Fruit fly (Drosophila melanogaster) whole organism, embryonic: Measurements from ENCODE around the gene Pc.
A peak's percentile ranks its signal among the peaks of the same experiment; 100 is the strongest.

Source experiments
- CG1024 ChIP-seq: fragments of 200-800 bp; sonication (Bioruptor generic); IDR thresholded peaks from 2 replicates; pipeline ENCODE4 v1.3.6; 2022; ENCODE audit warnings: missing biosample characterization, missing genetic modification characterization
- CG11085 ChIP-seq: fragments of 200-800 bp; sonication (Bioruptor generic); IDR thresholded peaks from 2 replicates; pipeline ENCODE4 v1.3.6; 2022; ENCODE audit warnings: missing biosample characterization, missing genetic modification characterization
- CG13296 ChIP-seq: fragments of 200-800 bp; sonication (Bioruptor generic); optimal IDR thresholded peaks from 3 replicates; lab custom pipeline; 2018; ENCODE audit warnings: missing biosample characterization, mild to moderate bottlenecking, missing genetic modification characterization
- CG15011 ChIP-seq: fragments of 200-800 bp; sonication (Bioruptor generic); optimal IDR thresholded peaks from 3 replicates; lab custom pipeline; 2018; ENCODE audit warnings: missing biosample characterization, mild to moderate bottlenecking, missing genetic modification characterization
- CG1603 ChIP-seq: fragments of 200-800 bp; sonication (Bioruptor generic); optimal IDR thresholded peaks from 2 replicates; lab custom pipeline; 2019; ENCODE audit warnings: missing biosample characterization, mild to moderate bottlenecking, missing genetic modification characterization, moderate library complexity
- CG16813 ChIP-seq: fragments of 200-800 bp; sonication (Bioruptor generic); IDR thresholded peaks from 3 replicates; pipeline ENCODE4 v1.3.6; 2022; ENCODE audit warnings: missing biosample characterization, missing genetic modification characterization; ENCODE audit not compliant: partially characterized antibody
- CG16863 ChIP-seq: fragments of 200-800 bp; sonication (Bioruptor generic); optimal IDR thresholded peaks from 3 replicates; lab custom pipeline; 2016; ENCODE audit warnings: missing biosample characterization, missing genetic modification characterization
- CG17361 ChIP-seq: fragments of 200-800 bp; sonication (Bioruptor generic); IDR thresholded peaks from 3 replicates; pipeline ENCODE4 v1.3.6; 2022; ENCODE audit warnings: missing biosample characterization, missing genetic modification characterization
- CG32532 ChIP-seq: fragments of 200-800 bp; sonication (Bioruptor generic); IDR thresholded peaks from 2 replicates; pipeline ENCODE4 v1.3.6; 2022; ENCODE audit warnings: missing biosample characterization, missing genetic modification characterization
- CG6791 ChIP-seq: fragments of 200-800 bp; sonication (Bioruptor generic); IDR thresholded peaks from 3 replicates; pipeline ENCODE4 v1.3.6; 2022; ENCODE audit warnings: missing biosample characterization, missing genetic modification characterization; ENCODE audit not compliant: partially characterized antibody
- CG7556 ChIP-seq: fragments of 200-800 bp; sonication (Bioruptor generic); optimal IDR thresholded peaks from 2 replicates; lab custom pipeline; 2017; ENCODE audit warnings: missing biosample characterization, mild to moderate bottlenecking, missing genetic modification characterization
- CG7745 ChIP-seq: fragments of 200-800 bp; sonication (Bioruptor generic); optimal IDR thresholded peaks from 2 replicates; lab custom pipeline; 2018; ENCODE audit warnings: missing biosample characterization, mild to moderate bottlenecking, missing genetic modification characterization, moderate library complexity
- CG7839 ChIP-seq: fragments of 200-800 bp; sonication (Bioruptor generic); optimal IDR thresholded peaks from 3 replicates; lab custom pipeline; 2018; ENCODE audit warnings: missing biosample characterization, mild to moderate bottlenecking, missing genetic modification characterization, moderate library complexity
- CTCF ChIP-seq: fragments of 200-800 bp; sonication (Bioruptor generic); optimal IDR thresholded peaks from 2 replicates; lab custom pipeline; 2017; ENCODE audit warnings: missing biosample characterization, mild to moderate bottlenecking, missing genetic modification characterization, moderate library complexity
- Deaf1 ChIP-seq: fragments of 200-800 bp; optimal IDR thresholded peaks from 3 replicates; lab custom pipeline; 2019; ENCODE audit warnings: missing biosample characterization, mild to moderate bottlenecking, missing genetic modification characterization, moderate library complexity
- Dfd ChIP-seq, 2 experiments: fragments of >200 bp; optimal IDR thresholded peaks; 2 replicates each; lab custom pipeline; 2017; ENCODE audit warnings: missing biosample characterization in 2 of 2, missing genetic modification characterization in 2 of 2
- Dll ChIP-seq: fragments of 200-800 bp; sonication (Bioruptor generic); IDR thresholded peaks from 4 replicates; pipeline ENCODE4 v1.3.6; 2022; ENCODE audit warnings: missing biosample characterization, missing genetic modification characterization; ENCODE audit not compliant: partially characterized antibody
- E2f2 ChIP-seq: fragments of 200-800 bp; sonication (Bioruptor generic); IDR thresholded peaks from 2 replicates; pipeline ENCODE4 v1.3.6; 2022; ENCODE audit warnings: missing biosample characterization, missing genetic modification characterization
- Ets65A ChIP-seq: fragments of 200-800 bp; sonication (Bioruptor generic); peaks from one replicate; lab custom pipeline; 2016; ENCODE audit warnings: missing biosample characterization, missing genetic modification characterization
- H15 ChIP-seq: fragments of 200-800 bp; sonication (Bioruptor generic); IDR thresholded peaks from 3 replicates; pipeline ENCODE4 v1.3.6; 2022; ENCODE audit warnings: missing biosample characterization, missing genetic modification characterization
- H2.0 ChIP-seq: fragments of 200-800 bp; sonication (Bioruptor generic); IDR thresholded peaks from 2 replicates; pipeline ENCODE4 v1.3.6; 2022; ENCODE audit warnings: missing biosample characterization, missing genetic modification characterization
- HHEX ChIP-seq: fragments of 200-800 bp; sonication (Bioruptor generic); optimal IDR thresholded peaks from 3 replicates; lab custom pipeline; 2017; ENCODE audit warnings: missing biosample characterization, mild to moderate bottlenecking, missing genetic modification characterization, missing genetic modification reagents
- Mad ChIP-seq: fragments of 200-800 bp; sonication (Bioruptor generic); optimal IDR thresholded peaks from 2 replicates; lab custom pipeline; 2016; ENCODE audit warnings: missing biosample characterization, missing genetic modification characterization
- Med ChIP-seq: fragments of 200-800 bp; sonication (Bioruptor generic); peaks from one replicate; lab custom pipeline; 2016; ENCODE audit warnings: missing biosample characterization, missing genetic modification characterization, mild to moderate bottlenecking, inconsistent platforms, moderate library complexity
- Meics ChIP-seq: fragments of 200-800 bp; sonication (Bioruptor generic); optimal IDR thresholded peaks from 2 replicates; lab custom pipeline; 2017; ENCODE audit warnings: missing biosample characterization, mild to moderate bottlenecking, missing genetic modification characterization
- NC2β ChIP-seq: fragments of 200-800 bp; sonication (Bioruptor generic); optimal IDR thresholded peaks from 2 replicates; lab custom pipeline; 2016; ENCODE audit warnings: missing biosample characterization, missing genetic modification characterization
- Nf-YC ChIP-seq: fragments of 200-800 bp; optimal IDR thresholded peaks from 3 replicates; lab custom pipeline; 2019; ENCODE audit warnings: missing biosample characterization, mild to moderate bottlenecking, missing genetic modification characterization, moderate library complexity
- PHDP ChIP-seq: fragments of 200-800 bp; sonication (Bioruptor generic); optimal IDR thresholded peaks from 3 replicates; lab custom pipeline; 2018; ENCODE audit warnings: missing biosample characterization, mild to moderate bottlenecking, missing genetic modification characterization, moderate library complexity
- Poxn ChIP-seq: fragments of 200-800 bp; sonication (Bioruptor generic); IDR thresholded peaks from 2 replicates; pipeline ENCODE4 v1.3.6; 2022; ENCODE audit warnings: missing biosample characterization, missing genetic modification characterization
- Sin3A ChIP-seq: fragments of >200 bp; optimal IDR thresholded peaks from 2 replicates; lab custom pipeline; 2018
- Sry-β ChIP-seq: fragments of 200-800 bp; sonication (Bioruptor generic); optimal IDR thresholded peaks from 2 replicates; lab custom pipeline; 2018; ENCODE audit warnings: missing biosample characterization, mild to moderate bottlenecking, missing genetic modification characterization, moderate library complexity
- abd-A ChIP-seq: fragments of 200-800 bp; sonication (Bioruptor generic); optimal IDR thresholded peaks from 3 replicates; lab custom pipeline; 2019; ENCODE audit warnings: missing biosample characterization, mild to moderate bottlenecking, missing genetic modification characterization, moderate library complexity
- bsh ChIP-seq, 2 experiments: fragments of 200-800 bp; sonication (Bioruptor generic); optimal IDR thresholded peaks; 2 replicates each; lab custom pipeline; 2017 to 2018; ENCODE audit warnings: mild to moderate bottlenecking in 2 of 2, missing biosample characterization in 2 of 2, missing genetic modification characterization in 2 of 2, moderate library complexity in 1 of 2
- corto ChIP-seq: fragments of 200-800 bp; sonication (Bioruptor generic); optimal IDR thresholded peaks from 2 replicates; lab custom pipeline; 2016; ENCODE audit warnings: missing biosample characterization, mild to moderate bottlenecking, missing genetic modification characterization, moderate library complexity
- cwo ChIP-seq: fragments of 200-800 bp; sonication (Bioruptor generic); optimal IDR thresholded peaks from 3 replicates; lab custom pipeline; 2017; ENCODE audit warnings: missing biosample characterization, missing genetic modification characterization, mild to moderate bottlenecking, moderate library complexity, missing genetic modification reagents
- da ChIP-seq: fragments of 200-800 bp; sonication (Bioruptor generic); optimal IDR thresholded peaks from 2 replicates; lab custom pipeline; 2016; ENCODE audit warnings: missing biosample characterization, missing genetic modification characterization
- dimm ChIP-seq: fragments of 200-800 bp; sonication (Bioruptor generic); IDR thresholded peaks from 2 replicates; pipeline ENCODE4 v1.3.6; 2022; ENCODE audit warnings: missing biosample characterization, missing genetic modification characterization
- exex ChIP-seq: fragments of 200-800 bp; sonication (Bioruptor generic); optimal IDR thresholded peaks from 4 replicates; lab custom pipeline; 2018; ENCODE audit warnings: missing biosample characterization, mild to moderate bottlenecking, missing genetic modification characterization, moderate library complexity
- fd96Cb ChIP-seq: fragments of 200-800 bp; sonication (Bioruptor generic); optimal IDR thresholded peaks from 2 replicates; lab custom pipeline; 2018; ENCODE audit warnings: missing biosample characterization, mild to moderate bottlenecking, missing genetic modification characterization, moderate library complexity
- gt ChIP-seq: fragments of 200-800 bp; sonication (Bioruptor generic); IDR thresholded peaks from 2 replicates; pipeline ENCODE4 v1.3.6; 2022; ENCODE audit warnings: missing biosample characterization, missing genetic modification characterization
- knrl ChIP-seq: fragments of 200-800 bp; sonication (Bioruptor generic); IDR thresholded peaks from 3 replicates; pipeline ENCODE4 v1.3.6; 2022; ENCODE audit warnings: missing biosample characterization, missing genetic modification characterization; ENCODE audit not compliant: partially characterized antibody
- mld ChIP-seq: fragments of 200-800 bp; sonication (Bioruptor generic); IDR thresholded peaks from 3 replicates; pipeline ENCODE4 v1.3.6; 2022; ENCODE audit warnings: missing biosample characterization, missing genetic modification characterization; ENCODE audit not compliant: partially characterized antibody
- pb ChIP-seq: fragments of 200-800 bp; sonication (Bioruptor generic); optimal IDR thresholded peaks from 3 replicates; lab custom pipeline; 2016; ENCODE audit warnings: missing biosample characterization, missing genetic modification characterization
- pzg ChIP-seq: fragments of 200-800 bp; sonication (Bioruptor generic); optimal IDR thresholded peaks from 3 replicates; lab custom pipeline; 2018; ENCODE audit warnings: missing biosample characterization, mild to moderate bottlenecking, missing genetic modification characterization, moderate library complexity
- sd ChIP-seq: fragments of 200-800 bp; sonication (Bioruptor generic); optimal IDR thresholded peaks from 3 replicates; lab custom pipeline; 2018; ENCODE audit warnings: missing biosample characterization, mild to moderate bottlenecking, missing genetic modification characterization, moderate library complexity
- slp2 ChIP-seq: fragments of 200-800 bp; sonication (Bioruptor generic); optimal IDR thresholded peaks from 2 replicates; lab custom pipeline; 2016; ENCODE audit warnings: missing biosample characterization, missing genetic modification characterization
- tll ChIP-seq, 2 experiments: fragments of 200-800 bp in 1 of 2; fragments of >200 bp in 1 of 2; sonication (Bioruptor generic) in 1 of 2; optimal IDR thresholded peaks; 2 replicates each; lab custom pipeline; 2017 to 2019; ENCODE audit warnings: missing biosample characterization in 2 of 2, missing genetic modification characterization in 2 of 2, mild to moderate bottlenecking in 1 of 2, moderate library complexity in 1 of 2
- z ChIP-seq: fragments of 200-800 bp; sonication (Bioruptor generic); IDR thresholded peaks from 3 replicates; pipeline ENCODE4 v1.3.6; 2022; ENCODE audit warnings: missing biosample characterization, missing genetic modification characterization

Pc gene

DNA sequence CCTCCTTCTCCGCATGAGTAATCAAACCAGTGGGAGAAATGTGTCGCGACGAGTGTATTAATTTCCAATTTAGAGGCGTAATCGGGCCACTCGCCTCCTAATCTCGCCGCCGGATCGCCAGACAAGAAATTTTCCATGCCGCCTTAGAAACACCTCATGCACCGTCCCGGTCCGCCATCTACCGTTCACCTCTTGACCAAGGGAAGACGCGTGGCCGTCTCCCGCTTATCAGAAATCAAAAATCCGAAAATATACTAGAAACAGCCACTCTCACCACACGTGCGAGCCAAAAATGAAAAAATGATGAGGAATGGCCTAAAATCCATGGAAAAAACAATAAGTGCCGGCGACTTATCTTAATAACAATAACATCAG lies 41.9 kb downstream of the Pc start (continued):
- TF ChIP-seq exex (tag; lab: Kevin White, UChicago): peak; percentile 98
- peak; percentile 80 for TF ChIP-seq CTCF
- TF ChIP-seq cwo (GFP tag; lab: Kevin White, UChicago): peak; percentile 96
- TF ChIP-seq abd-A (tag; lab: Kevin White, UChicago): peak; percentile 4
- TF ChIP-seq gt: no peak
- TF ChIP-seq H2.0 (GFP tag; lab: Robert Waterston, UW): no peak
- no peak for TF ChIP-seq slp2 (GFP tag; lab: Kevin White, UChicago)
- no peak for TF ChIP-seq NC2β (GFP tag; lab: Kevin White, UChicago)

DNA sequence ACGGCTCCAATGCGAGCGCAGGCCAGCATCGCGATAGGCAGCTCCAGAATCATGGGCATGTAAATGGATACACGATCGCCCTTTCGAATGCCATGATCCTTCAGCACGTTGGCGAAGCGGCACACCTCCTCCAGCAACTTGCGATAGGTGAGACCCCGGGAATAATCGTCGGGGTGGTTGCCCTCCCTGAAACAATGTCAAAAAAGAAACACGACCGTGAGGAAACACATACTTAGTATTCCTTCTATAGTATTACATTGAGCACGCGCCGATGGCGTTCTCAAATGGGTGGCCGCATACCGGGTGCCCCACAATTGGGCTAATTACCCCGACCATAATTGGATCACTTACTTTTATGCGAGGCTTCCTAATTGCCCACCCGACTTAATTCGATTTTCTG lies 44.3 kb downstream of the Pc start:
- TF ChIP-seq fd96Cb (no peak), CG16863 (GFP tag; lab: Kevin White, UChicago) (no peak), Meics (no peak), Sry-β (GFP tag; lab: Kevin White, UChicago) (no peak), sd (no peak), Deaf1 (no peak), Ets65A (GFP tag; lab: Kevin White, UChicago) (peak; percentile 66), CG11085 (GFP tag; lab: Robert Waterston, UW) (no peak), Dfd (GFP tag; optimal IDR thresholded peaks at IDR 0.05; lab: Kevin White, UChicago) (no peak), Med (GFP tag; lab: Kevin White, UChicago) (peak; percentile 9)
- TF ChIP-seq, all 482 proteins: peak for 2

DNA sequence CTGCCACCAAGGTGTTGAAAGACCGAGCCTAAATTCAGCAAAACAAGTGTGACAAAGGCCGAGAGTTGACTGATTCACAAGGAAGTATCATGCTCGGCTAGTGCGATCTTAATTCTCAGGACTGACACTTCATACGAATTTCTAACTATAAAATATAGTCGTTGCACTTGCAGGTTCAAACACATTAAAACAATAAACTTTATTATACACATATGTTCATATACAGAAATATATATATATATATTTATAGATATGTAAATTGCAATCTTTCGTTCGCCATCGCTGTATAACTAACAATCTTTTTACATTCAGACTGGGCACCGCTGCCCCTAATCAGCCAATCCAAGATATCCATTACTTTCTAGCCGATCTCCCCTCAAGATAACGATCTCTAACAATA lies 47.3 kb downstream of the Pc start, which contains the start of gene CG9389:
TSS of gene CG9389 (minus strand) at position 101 of the 400 bp plus-strand sequence.
- TF ChIP-seq CG13296 (GFP tag; lab: Kevin White, UChicago): no peak
- no peak for TF ChIP-seq CG1024
- TF ChIP-seq dimm: no peak
- TF ChIP-seq mld (GFP tag; lab: Robert Waterston, UW): no peak
- TF ChIP-seq CG1603 (tag; lab: Kevin White, UChicago): no peak
- no peak for TF ChIP-seq CG7745 (tag; lab: Kevin White, UChicago)
- no peak for TF ChIP-seq Dll (GFP tag; lab: Robert Waterston, UW)
- TF ChIP-seq CG16813 (GFP tag; lab: Robert Waterston, UW): no peak
- no peak for TF ChIP-seq CG6791 (GFP tag; lab: Robert Waterston, UW)
- no peak for TF ChIP-seq CG32532 (GFP tag; lab: Robert Waterston, UW)
- TF ChIP-seq CG7556 (GFP tag; lab: Kevin White, UChicago): no peak
- no peak for TF ChIP-seq bsh (GFP tag; optimal IDR thresholded peaks at IDR 0.05; lab: Kevin White, UChicago)
- no peak for TF ChIP-seq PHDP (tag; lab: Kevin White, UChicago)
- no peak for TF ChIP-seq da (GFP tag; lab: Kevin White, UChicago)
- no peak for TF ChIP-seq corto
- no peak for TF ChIP-seq Poxn
- no peak for TF ChIP-seq Mad (GFP tag; lab: Kevin White, UChicago)
- no peak for TF ChIP-seq Sin3A (lab: Kevin White, UChicago)
- TF ChIP-seq sd: no peak
- TF ChIP-seq, all 482 proteins: peak for 0

DNA sequence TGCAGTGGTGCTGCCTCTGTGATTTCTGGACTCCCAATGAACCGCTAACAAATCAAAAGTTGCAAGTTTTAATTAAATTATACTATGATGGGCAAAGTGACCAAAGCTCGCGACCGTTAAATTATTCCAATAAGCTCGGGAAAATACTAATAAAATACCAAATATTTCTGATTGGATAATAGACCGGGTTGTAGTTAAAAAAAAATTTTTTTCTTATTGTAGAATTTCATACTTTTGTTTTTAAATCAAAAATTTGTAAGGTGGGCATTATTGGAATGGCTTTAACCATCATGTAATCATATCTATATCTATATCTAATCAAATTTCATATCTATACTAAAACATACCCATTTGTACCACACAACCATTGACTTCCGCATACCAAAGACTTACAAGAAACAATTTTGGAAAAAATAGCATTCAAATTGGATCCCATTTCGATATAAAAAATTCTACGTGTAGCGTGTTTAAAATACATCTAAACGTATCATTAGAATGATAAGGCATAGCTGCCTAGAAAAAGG lies 49.9 kb downstream of the Pc start, which contains the start of gene CG9391:
TSS of gene CG9391 (minus strand) at position 474 of the 524 bp plus-strand sequence.
- no peak for TF ChIP-seq CG7839 (tag; lab: Kevin White, UChicago)
- no peak for TF ChIP-seq exex (tag; lab: Kevin White, UChicago)
- no peak for TF ChIP-seq knrl
- no peak for TF ChIP-seq tll (GFP tag; optimal IDR thresholded peaks at IDR 0.05; lab: Kevin White, UChicago)
- no peak for TF ChIP-seq z (GFP tag; lab: Robert Waterston, UW)
- TF ChIP-seq CG15011 (GFP tag; lab: Kevin White, UChicago): no peak
- no peak for TF ChIP-seq H15 (GFP tag; lab: Robert Waterston, UW)
- TF ChIP-seq pzg (GFP tag; lab: Kevin White, UChicago): peak; percentile 33
- no peak for TF ChIP-seq HHEX (GFP tag; lab: Kevin White, UChicago)
- peak; percentile 70 for TF ChIP-seq Nf-YC
- no peak for TF ChIP-seq pb (GFP tag; lab: Kevin White, UChicago)
- TF ChIP-seq Dll (GFP tag; lab: Robert Waterston, UW): 0 out of 4 replicates have a peak, but pooled peaks have one; percentile 14
- peak; percentile 31; the same call in 1 of the 2 replicates for TF ChIP-seq E2f2
- TF ChIP-seq CG17361 (GFP tag; lab: Robert Waterston, UW): 0 out of 3 replicates have a peak, but pooled peaks have one; percentile 10
